Worm (Caenorhabditis elegans): ENCODE data around the gene Y116A8C.24.
"Not testable (repeated sequence)": the region's sequence is repeated elsewhere in the genome, so short reads cannot be mapped to it uniquely, and the experiment has no call there.

Y116A8C.24 gene

DNA sequence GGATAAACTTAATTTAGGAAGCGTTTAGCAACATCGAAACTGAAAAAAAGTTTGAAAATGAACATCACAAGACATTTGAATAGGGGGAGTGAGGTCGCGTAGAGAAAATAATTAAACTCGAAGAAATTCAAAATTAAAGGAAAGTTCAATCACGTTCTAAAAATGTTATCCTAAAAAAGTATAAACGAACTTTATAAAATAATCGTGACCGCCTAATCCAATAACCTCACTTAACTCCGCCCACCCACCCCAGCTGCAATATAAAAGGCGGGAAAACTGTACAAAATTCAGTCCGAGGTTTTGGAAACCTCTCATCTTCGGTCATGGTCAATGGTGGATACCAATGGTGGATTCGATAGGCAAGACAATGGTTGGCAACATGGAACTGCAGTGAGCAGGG is 5.8 kb downstream of the Y116A8C.24 start, which contains the start of gene Y116A8C.465:
Y116A8C.465 (plus strand) TSS at position 301 of the 400 bp plus-strand sequence.
- TF ChIP-seq che-1 (tag; optimal IDR thresholded peaks at IDR 0.05); elt-2 (tag; optimal IDR thresholded peaks at IDR 0.05); pag-3 (tag; optimal IDR thresholded peaks at IDR 0.05; ENCODE audit: borderline replicate concordance): not testable (repeated sequence)

- TF ChIP-seq pha-2, zip-5, gmeb-2 (tag; optimal IDR thresholded peaks at IDR 0.05): not testable (repeated sequence)
Measured at ce11 chrIV:17063700-17064099, 7.0 kb downstream of the Y116A8C.24 start, which contains the start of gene Y116A8C.467. TSS of gene Y116A8C.467 (minus strand) at chrIV:17063800.

ce11 chrIV:17058036-17058435 is 12.7 kb downstream of the Y116A8C.24 start, which contains the start of gene Y116A8C.44:
TSS of gene Y116A8C.44 (minus strand) at chrIV:17058136.
- TF ChIP-seq npax-4 (tag; optimal IDR thresholded peaks at IDR 0.05) (no peak), pha-2 (tag; optimal IDR thresholded peaks at IDR 0.05) (no peak), fax-1 (tag; optimal IDR thresholded peaks at IDR 0.05) (no peak), che-1 (tag; optimal IDR thresholded peaks at IDR 0.05) (no peak), ceh-34 (tag; optimal IDR thresholded peaks at IDR 0.05) (no peak), ahr-1 (tag; optimal IDR thresholded peaks at IDR 0.05) (no peak), syd-9 (tag; optimal IDR thresholded peaks at IDR 0.05) (no peak), ztf-16 (tag; optimal IDR thresholded peaks at IDR 0.05) (no peak), nfya-1 (tag; optimal IDR thresholded peaks at IDR 0.05) (no peak), Y22D7AL.16 (tag; optimal IDR thresholded peaks at IDR 0.05) (no peak), hlh-15 (tag; optimal IDR thresholded peaks at IDR 0.05) (no peak), ceh-2 (tag; optimal IDR thresholded peaks at IDR 0.05) (no peak), F13H6.1 (tag; optimal IDR thresholded peaks at IDR 0.05) (no peak), unc-55 (GFP tag; optimal IDR thresholded peaks at IDR 0.05) (no peak), K02D7.2 (tag; optimal IDR thresholded peaks at IDR 0.05) (no peak), ceh-19 (GFP tag; optimal IDR thresholded peaks at IDR 0.05) (no peak), ets-4 (tag; optimal IDR thresholded peaks at IDR 0.05) (no peak), hlh-13 (GFP tag; optimal IDR thresholded peaks at IDR 0.05) (no peak), sdc-2 (tag; optimal IDR thresholded peaks at IDR 0.05) (no peak)

ce11 chrIV:17053261-17053660 is 17.4 kb downstream of the Y116A8C.24 start, which contains the start of gene Y116A8C.23:
TSS of gene Y116A8C.23 (plus strand) at chrIV:17053561.
- no peak for TF ChIP-seq K02D7.2 (tag; optimal IDR thresholded peaks at IDR 0.05)
- TF ChIP-seq sdc-2 (tag; optimal IDR thresholded peaks at IDR 0.05): no peak
- no peak for TF ChIP-seq ref-2 (tag; optimal IDR thresholded peaks at IDR 0.05)
- no peak for TF ChIP-seq unc-86 (tag; optimal IDR thresholded peaks at IDR 0.05)

ce11 chrIV:17048257-17048656 is 22.4 kb downstream of the Y116A8C.24 start, which contains the start of gene athp-3:
TSS of gene athp-3 (minus strand) at chrIV:17048357.
- TF ChIP-seq nhr-232 (tag; optimal IDR thresholded peaks at IDR 0.05) (no peak), unc-55 (GFP tag; optimal IDR thresholded peaks at IDR 0.05) (no peak), dmd-4 (tag; optimal IDR thresholded peaks at IDR 0.05; ENCODE audit: borderline replicate concordance) (no peak)

- TF ChIP-seq fkh-6 (tag; optimal IDR thresholded peaks at IDR 0.05): no peak
Measured at ce11 chrIV:17045691-17046090, 25.0 kb downstream of the Y116A8C.24 start, which contains the start of gene clec-195. TSS of gene clec-195 (minus strand) at chrIV:17045791.

DNA sequence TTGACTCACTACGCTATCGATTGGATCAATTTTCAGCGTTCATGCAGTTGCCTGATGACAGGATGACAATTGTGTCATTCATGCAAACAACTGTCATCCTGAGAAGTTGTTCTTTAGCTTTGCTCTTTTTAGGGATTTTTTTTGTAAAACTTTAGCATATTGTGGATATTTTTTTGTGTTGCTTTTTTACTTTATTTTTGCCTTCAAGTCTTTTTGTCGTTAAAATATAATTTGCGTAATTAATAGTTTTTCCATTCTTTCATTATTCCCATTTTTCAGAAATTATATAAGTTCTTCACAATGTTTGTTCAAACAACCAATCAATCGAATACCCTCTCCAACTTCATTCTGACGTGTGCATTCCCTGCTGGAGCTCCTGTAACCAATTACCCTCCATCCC is 30.1 kb downstream of the Y116A8C.24 start, which contains the start of gene Y116A8C.20:
Y116A8C.20 (plus strand) TSS at position 301 of the 400 bp plus-strand sequence.
- TF ChIP-seq ref-2 (tag; optimal IDR thresholded peaks at IDR 0.05) (no peak), gmeb-2 (tag; optimal IDR thresholded peaks at IDR 0.05) (no peak), elt-2 (tag; optimal IDR thresholded peaks at IDR 0.05) (no peak), ceh-30 (tag; optimal IDR thresholded peaks at IDR 0.05) (no peak), elt-4 (tag; optimal IDR thresholded peaks at IDR 0.05) (no peak), eyg-1 (tag; optimal IDR thresholded peaks at IDR 0.05) (no peak), mec-3 (tag; optimal IDR thresholded peaks at IDR 0.05; ENCODE audit: borderline replicate concordance) (no peak), ceh-2 (tag; optimal IDR thresholded peaks at IDR 0.05) (no peak), npax-4 (tag; optimal IDR thresholded peaks at IDR 0.05) (no peak), ztf-16 (tag; optimal IDR thresholded peaks at IDR 0.05) (no peak), ceh-31 (tag; optimal IDR thresholded peaks at IDR 0.05) (no peak), ceh-24 (tag; optimal IDR thresholded peaks at IDR 0.05) (no peak), ama-1 (optimal IDR thresholded peaks at IDR 0.05) (no peak), F13H6.1 (tag; optimal IDR thresholded peaks at IDR 0.05) (no peak), pag-3 (tag; optimal IDR thresholded peaks at IDR 0.05; ENCODE audit: borderline replicate concordance) (no peak), rnt-1 (tag; optimal IDR thresholded peaks at IDR 0.05) (no peak), hlh-15 (tag; optimal IDR thresholded peaks at IDR 0.05) (no peak), ceh-9 (tag; optimal IDR thresholded peaks at IDR 0.05) (no peak), tbx-2 (tag; optimal IDR thresholded peaks at IDR 0.05) (no peak)

Measured in whole organism, late embryonic.